Worm (Caenorhabditis elegans): ENCODE measurements around the gene Y54F10AR.2.

The Y54F10AR.2 gene

DNA sequence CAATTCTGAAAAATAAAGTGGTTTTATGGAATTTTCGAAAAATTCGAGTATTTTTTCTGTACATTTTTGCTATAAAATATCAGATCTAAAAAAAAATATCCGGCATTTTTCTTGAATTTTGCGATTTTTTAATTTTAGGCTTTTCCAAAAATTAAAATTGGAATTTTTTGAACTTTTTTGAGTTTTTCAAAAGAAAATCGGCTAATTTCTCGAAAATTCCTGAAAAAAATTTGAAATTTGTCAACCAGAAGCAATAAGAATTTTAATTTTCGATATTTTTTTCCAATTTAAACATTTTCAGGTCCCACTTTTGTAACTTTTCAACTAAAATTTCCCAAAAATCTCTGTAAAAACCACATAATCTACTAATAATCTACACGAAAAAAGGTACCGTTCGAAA is 32.3 kb upstream of the Y54F10AR.2 start, which contains the start of gene Y71H2B.11:
Y71H2B.11 (plus strand) TSS at position 301 of the 400 bp plus-strand sequence.
- no peak for TF ChIP-seq C08G9.2 (tag; optimal IDR thresholded peaks at IDR 0.05)

DNA sequence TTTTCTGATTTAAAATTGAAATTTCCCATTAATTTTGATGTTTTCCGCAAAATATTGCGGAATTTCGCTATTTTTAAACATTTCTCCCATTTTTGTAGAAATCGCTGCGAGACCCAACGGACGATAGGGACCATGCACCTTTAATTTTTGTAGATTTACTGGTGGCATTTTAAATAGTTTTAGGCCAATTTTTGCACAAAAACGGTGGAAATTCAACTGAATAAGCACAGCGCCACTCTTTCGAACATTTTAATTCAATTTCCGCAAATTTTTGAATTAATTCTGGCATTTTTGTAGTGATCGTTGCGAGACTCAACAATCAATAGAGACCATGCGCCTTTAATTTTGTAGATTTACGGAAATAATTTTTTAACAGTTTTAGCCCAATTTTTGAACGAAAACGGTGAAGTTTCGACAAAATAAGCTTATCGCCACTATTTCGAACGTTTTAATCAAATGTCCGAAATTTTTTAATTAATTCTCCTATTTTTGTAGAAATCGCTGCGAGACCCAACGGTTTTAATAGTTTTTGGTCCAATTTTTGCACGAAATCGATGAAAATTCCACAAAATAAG is 27.2 kb upstream of the Y54F10AR.2 start:
- no peak for TF ChIP-seq C08G9.2 (tag; optimal IDR thresholded peaks at IDR 0.05)
- no peak for TF ChIP-seq hlh-15 (tag; optimal IDR thresholded peaks at IDR 0.05)
- TF ChIP-seq hlh-30 (tag; optimal IDR thresholded peaks at IDR 0.05; ENCODE audit: insufficient read depth): no peak
- no peak for TF ChIP-seq ceh-31 (tag; optimal IDR thresholded peaks at IDR 0.05)
- TF ChIP-seq madf-2 (tag; optimal IDR thresholded peaks at IDR 0.05): no peak
- TF ChIP-seq ets-4 (tag; optimal IDR thresholded peaks at IDR 0.05): no peak
- TF ChIP-seq pax-1 (tag; optimal IDR thresholded peaks at IDR 0.05): no peak
- no peak for TF ChIP-seq ceh-48 (tag; optimal IDR thresholded peaks at IDR 0.05)
- TF ChIP-seq T23F11.4 (GFP tag; optimal IDR thresholded peaks at IDR 0.05): no peak
- TF ChIP-seq sdc-2 (tag; optimal IDR thresholded peaks at IDR 0.05): no peak
- no peak for TF ChIP-seq ceh-45 (GFP tag; IDR thresholded peaks at IDR 0.05)
- no peak for TF ChIP-seq ceh-18 (tag; optimal IDR thresholded peaks at IDR 0.05)
- TF ChIP-seq odd-2 (tag; optimal IDR thresholded peaks at IDR 0.05): no peak
- TF ChIP-seq rnt-1 (tag; optimal IDR thresholded peaks at IDR 0.05): no peak
- no peak for TF ChIP-seq fax-1 (tag; optimal IDR thresholded peaks at IDR 0.05)
- no peak for TF ChIP-seq fkh-10 (GFP tag; optimal IDR thresholded peaks at IDR 0.05)
- no peak for TF ChIP-seq ceh-22 (tag; optimal IDR thresholded peaks at IDR 0.05)

DNA sequence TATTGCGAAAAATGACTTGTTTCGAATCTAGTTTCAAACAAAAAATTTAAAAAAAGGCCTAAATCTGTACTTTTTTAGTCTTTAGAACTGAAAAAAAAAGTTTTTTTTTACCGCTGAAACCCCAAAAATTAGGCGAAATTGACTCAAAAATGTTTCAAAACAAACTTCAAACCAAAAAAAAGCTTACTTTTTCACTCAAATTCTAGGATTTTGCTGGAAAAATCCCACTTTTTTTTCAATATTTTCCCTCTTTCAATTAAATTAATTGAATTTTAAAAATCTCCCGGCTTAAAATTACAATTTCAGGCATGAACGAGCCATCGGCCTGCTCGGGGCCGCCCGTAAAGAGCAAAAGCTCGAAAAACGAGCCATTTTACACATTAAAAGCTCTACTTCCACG is 26.4 kb upstream of the Y54F10AR.2 start, which contains the start of gene mdt-19:
mdt-19 (plus strand) TSS at position 301 of the 400 bp plus-strand sequence.
- no peak for TF ChIP-seq lim-6 (tag; optimal IDR thresholded peaks at IDR 0.05)
- TF ChIP-seq hlh-6 (tag; optimal IDR thresholded peaks at IDR 0.05): no peak
- TF ChIP-seq C08G9.2 (tag; optimal IDR thresholded peaks at IDR 0.05): no peak
- no peak for TF ChIP-seq ceh-18 (tag; optimal IDR thresholded peaks at IDR 0.05)
- TF ChIP-seq unc-55 (GFP tag; optimal IDR thresholded peaks at IDR 0.05): no peak

DNA sequence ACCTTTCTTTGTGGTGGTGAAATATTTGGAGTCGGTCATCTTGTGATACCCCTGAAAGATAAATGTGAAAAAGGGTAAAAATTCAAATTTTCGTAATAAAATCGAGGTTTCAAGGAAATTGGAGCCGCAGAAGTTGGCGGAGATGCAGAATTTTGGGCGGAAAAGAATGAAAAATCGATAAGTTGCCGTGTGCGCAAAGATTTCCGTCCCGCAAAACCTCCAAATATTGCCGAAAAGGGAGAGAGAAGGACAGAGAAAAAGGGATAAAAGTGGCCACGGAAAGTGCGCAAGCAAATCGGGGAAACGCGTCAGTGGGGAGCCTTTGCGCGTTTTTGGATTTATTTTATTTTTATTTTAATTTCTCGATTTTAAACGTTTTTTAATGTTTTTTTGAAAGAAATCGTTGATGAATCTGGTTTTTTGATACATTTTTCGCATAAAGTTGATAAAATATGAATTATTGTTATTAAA is 25.7 kb upstream of the Y54F10AR.2 start, which contains the start of gene apb-1:
apb-1 (minus strand) TSS at position 51 of the 471 bp plus-strand sequence.
- TF ChIP-seq ttx-3 (tag; optimal IDR thresholded peaks at IDR 0.05) (peak; percentile 51), tbx-2 (tag; optimal IDR thresholded peaks at IDR 0.05) (peak; percentile 79), fax-1 (tag; optimal IDR thresholded peaks at IDR 0.05) (peak; percentile 20), ceh-45 (GFP tag; IDR thresholded peaks at IDR 0.05) (no peak), pros-1 (tag; optimal IDR thresholded peaks at IDR 0.05) (no peak), pax-1 (tag; optimal IDR thresholded peaks at IDR 0.05) (peak; percentile 44), npax-4 (tag; optimal IDR thresholded peaks at IDR 0.05) (peak; percentile 58), syd-9 (tag; optimal IDR thresholded peaks at IDR 0.05) (peak; percentile 31), ceh-14 (tag; optimal IDR thresholded peaks at IDR 0.05) (peak; percentile 60), ztf-16 (tag; optimal IDR thresholded peaks at IDR 0.05) (peak; percentile 65), che-1 (tag; optimal IDR thresholded peaks at IDR 0.05) (peak; percentile 58), nfya-1 (tag; optimal IDR thresholded peaks at IDR 0.05) (peak; percentile 84), hlh-13 (GFP tag; optimal IDR thresholded peaks at IDR 0.05) (peak; percentile 19), sox-4 (tag; optimal IDR thresholded peaks at IDR 0.05) (peak; percentile 64), T23F11.4 (GFP tag; optimal IDR thresholded peaks at IDR 0.05) (no peak), tbx-7 (tag; optimal IDR thresholded peaks at IDR 0.05) (no peak), Y22D7AL.16 (tag; optimal IDR thresholded peaks at IDR 0.05) (no peak), ceh-19 (GFP tag; optimal IDR thresholded peaks at IDR 0.05) (peak; percentile 79), pag-3 (tag; optimal IDR thresholded peaks at IDR 0.05; ENCODE audit: borderline replicate concordance) (no peak), madf-2 (tag; optimal IDR thresholded peaks at IDR 0.05) (peak; percentile 61), ref-2 (tag; optimal IDR thresholded peaks at IDR 0.05) (no peak), elt-4 (tag; optimal IDR thresholded peaks at IDR 0.05) (no peak), K02D7.2 (tag; optimal IDR thresholded peaks at IDR 0.05) (no peak), ceh-2 (tag; optimal IDR thresholded peaks at IDR 0.05) (peak; percentile 58), pha-2 (tag; optimal IDR thresholded peaks at IDR 0.05) (no peak), pat-9 (tag; optimal IDR thresholded peaks at IDR 0.05) (no peak), ceh-34 (tag; optimal IDR thresholded peaks at IDR 0.05) (peak; percentile 86), unc-42 (tag; optimal IDR thresholded peaks at IDR 0.05) (peak; percentile 85), ceh-31 (tag; optimal IDR thresholded peaks at IDR 0.05) (peak; percentile 85), zip-5 (tag; optimal IDR thresholded peaks at IDR 0.05) (no peak), dve-1 (tag; optimal IDR thresholded peaks at IDR 0.05) (peak; percentile 75), rnt-1 (tag; optimal IDR thresholded peaks at IDR 0.05) (peak; percentile 61), fkh-6 (tag; optimal IDR thresholded peaks at IDR 0.05) (no peak), lim-6 (tag; optimal IDR thresholded peaks at IDR 0.05) (peak; percentile 15)
